Worm (Caenorhabditis elegans) whole organism, L3 larva: Measurements from ENCODE around the gene srt-28.

Experiments used
- elt-2 ChIP-seq: sonication (generic microtip); optimal IDR thresholded peaks from 2 replicates; lab custom pipeline; 2016; ENCODE audit warnings: missing genetic modification reagents, mild to moderate bottlenecking, missing genetic modification characterization, missing compliant biosample characterization
- fos-1 ChIP-seq: fragments of 150-350 bp; optimal IDR thresholded peaks from 2 replicates; lab custom pipeline; 2014; ENCODE audit warnings: missing biosample characterization, missing genetic modification characterization
- skn-1 ChIP-seq: fragments of 150-350 bp; optimal IDR thresholded peaks from 2 replicates; lab custom pipeline; 2014; ENCODE audit warnings: missing biosample characterization, missing genetic modification characterization

- TF ChIP-seq elt-2 (tag; lab: Kevin White, UChicago) (no peak), fos-1 (no peak), skn-1 (no peak)
Measured at ce11 chrV:2690478-2690877, 23.0 kb downstream of the srt-28 start.
